Fruit fly (Drosophila melanogaster): Measurements from ENCODE around the gene FER.

FER gene

dm6 chr3R:9344791-9345208 is 49.5 kb downstream of the FER start (continued):
- TF ChIP-seq chn (GFP tag; optimal IDR thresholded peaks at IDR 0.05) (no peak), CG1233 (GFP tag; optimal IDR thresholded peaks at IDR 0.05) (peak; percentile 7), CG4328 (GFP tag; optimal IDR thresholded peaks at IDR 0.05) (no peak), D19A (tag; optimal IDR thresholded peaks at IDR 0.05) (peak; percentile 63), CG4820 (GFP tag; optimal IDR thresholded peaks at IDR 0.05) (peak; percentile 33), CG13287 (GFP tag; IDR thresholded peaks at IDR 0.05; ENCODE audit: partially characterized antibody) (no peak), al (GFP tag; IDR thresholded peaks at IDR 0.05) (no peak), zfh2 (GFP tag; optimal IDR thresholded peaks at IDR 0.05) (peak; percentile 15), CG6854 (GFP tag; optimal IDR thresholded peaks at IDR 0.05) (no peak), bbx (GFP tag; IDR thresholded peaks at IDR 0.05; ENCODE audit: partially characterized antibody) (no peak), fu2 (GFP tag; optimal IDR thresholded peaks at IDR 0.05) (no peak), amos (GFP tag; IDR thresholded peaks at IDR 0.05; ENCODE audit: partially characterized antibody) (no peak), chif (GFP tag; optimal IDR thresholded peaks at IDR 0.05) (peak in 1 of 2 experiments; percentile 8), bowl (GFP tag; IDR thresholded peaks at IDR 0.05) (no peak), kah (GFP tag; optimal IDR thresholded peaks at IDR 0.05) (peak; percentile 1), insv (GFP tag; optimal IDR thresholded peaks at IDR 0.05) (no peak), Lim3 (GFP tag; IDR thresholded peaks at IDR 0.05) (no peak), Poxn (GFP tag; IDR thresholded peaks at IDR 0.05) (no peak), Blimp-1 (GFP tag; optimal IDR thresholded peaks at IDR 0.05) (peak; percentile 61), CG8924 (tag; optimal IDR thresholded peaks at IDR 0.05) (peak; percentile 19), gem (tag; optimal IDR thresholded peaks at IDR 0.05) (peak; percentile 80), disco-r (GFP tag; optimal IDR thresholded peaks at IDR 0.05) (no peak), run (tag; optimal IDR thresholded peaks at IDR 0.05) (peak; percentile 35), CG3726 (GFP tag; IDR thresholded peaks at IDR 0.05) (no peak), CG12769 (tag; optimal IDR thresholded peaks at IDR 0.05) (no peak), grn (GFP tag; optimal IDR thresholded peaks at IDR 0.05) (no peak), crc (GFP tag; optimal IDR thresholded peaks at IDR 0.05) (no peak), CG5180 (GFP tag; optimal IDR thresholded peaks at IDR 0.05) (no peak), CG15269 (tag; optimal IDR thresholded peaks at IDR 0.05) (peak; percentile 72), slbo (GFP tag; IDR thresholded peaks at IDR 0.05) (peak; percentile 60), CG16863 (GFP tag; optimal IDR thresholded peaks at IDR 0.05) (peak; percentile 45), CG8281 (tag; optimal IDR thresholded peaks at IDR 0.05) (no peak), Sin3A (optimal IDR thresholded peaks at IDR 0.05) (no peak), Aef1 (GFP tag; IDR thresholded peaks at IDR 0.05) (peak; percentile 36; the same call in 1 of the 3 replicates), CG17802 (tag; optimal IDR thresholded peaks at IDR 0.05) (no peak), CG4424 (GFP tag; optimal IDR thresholded peaks at IDR 0.05) (peak; percentile 43), CG5245 (GFP tag; optimal IDR thresholded peaks at IDR 0.05) (peak; percentile 21), shn (GFP tag; optimal IDR thresholded peaks at IDR 0.05) (no peak), dimm (GFP tag; IDR thresholded peaks at IDR 0.05) (no peak), Fer3 (tag; optimal IDR thresholded peaks at IDR 0.05) (peak; percentile 43), luna (GFP tag; optimal IDR thresholded peaks at IDR 0.05) (no peak), CG1024 (GFP tag; IDR thresholded peaks at IDR 0.05) (no peak), CG11695 (GFP tag; IDR thresholded peaks at IDR 0.05) (peak; percentile 71; the same call in 2 of the 3 replicates), prd (optimal IDR thresholded peaks at IDR 0.05) (no peak), prd (GFP tag; IDR thresholded peaks at IDR 0.05) (0 out of 3 replicates have a peak, but pooled peaks have one; percentile 30), Ptx1 (GFP tag; IDR thresholded peaks at IDR 0.05) (peak; percentile 47; the same call in 1 of the 2 replicates), Lhr (GFP tag; optimal IDR thresholded peaks at IDR 0.05) (no peak), ap (GFP tag; IDR thresholded peaks at IDR 0.05) (no peak), nmo (GFP tag; optimal IDR thresholded peaks at IDR 0.05) (peak; percentile 61), CG10431 (GFP tag; optimal IDR thresholded peaks at IDR 0.05) (no peak), CG17568 (GFP tag; optimal IDR thresholded peaks at IDR 0.05) (peak; percentile 12), CG11723 (GFP tag; optimal IDR thresholded peaks at IDR 0.05) (peak; percentile 16)

Measured in whole organism, embryonic.